Fruit fly (Drosophila melanogaster): ENCODE data around the gene CG3939.

Gene CG3939

dm6 chrX:3136338-3137086 lies 38.3 kb upstream of the CG3939 start (continued):
- TF ChIP-seq tap (tag; optimal IDR thresholded peaks at IDR 0.05) (no peak), CG30403 (GFP tag; optimal IDR thresholded peaks at IDR 0.05) (no peak), cg (GFP tag; optimal IDR thresholded peaks at IDR 0.05) (no peak), ERR (GFP tag; optimal IDR thresholded peaks at IDR 0.05) (no peak), Jarid2 (GFP tag; optimal IDR thresholded peaks at IDR 0.05) (peak; percentile 16), CG1602 (GFP tag; optimal IDR thresholded peaks at IDR 0.05) (no peak), lilli (GFP tag; optimal IDR thresholded peaks at IDR 0.05) (no peak), HLH3B (GFP tag; IDR thresholded peaks at IDR 0.05) (peak; percentile 16; the same call in 1 of the 2 replicates), CG15011 (GFP tag; optimal IDR thresholded peaks at IDR 0.05) (no peak), CG11456 (GFP tag; IDR thresholded peaks at IDR 0.05) (no peak), bsh (GFP tag; optimal IDR thresholded peaks at IDR 0.05) (peak in 1 of 2 experiments; percentile 20), CG31224 (GFP tag; IDR thresholded peaks at IDR 0.05) (no peak), Abd-B (GFP tag; optimal IDR thresholded peaks at IDR 0.05) (no peak), CG9609 (GFP tag; optimal IDR thresholded peaks at IDR 0.05) (peak; percentile 12), Doc2 (GFP tag; IDR thresholded peaks at IDR 0.05) (no peak), phol (tag; optimal IDR thresholded peaks at IDR 0.05) (no peak), Adf1 (GFP tag; IDR thresholded peaks at IDR 0.05) (peak; percentile 11; the same call in 1 of the 2 replicates), CG18764 (GFP tag; optimal IDR thresholded peaks at IDR 0.05) (no peak), CG12769 (tag; optimal IDR thresholded peaks at IDR 0.05) (no peak), p53 (GFP tag; optimal IDR thresholded peaks at IDR 0.05) (no peak), gro (GFP tag; optimal IDR thresholded peaks at IDR 0.05) (no peak), wor (GFP tag; IDR thresholded peaks at IDR 0.05) (no peak), bcd (GFP tag; optimal IDR thresholded peaks at IDR 0.05) (no peak), pan (optimal IDR thresholded peaks at IDR 0.05) (no peak), pan (GFP tag; optimal IDR thresholded peaks at IDR 0.05 in 1 of 2, IDR thresholded peaks at IDR 0.05 in 1 of 2) (no peak), CG4328 (GFP tag; optimal IDR thresholded peaks at IDR 0.05) (no peak), fd3F (GFP tag; optimal IDR thresholded peaks at IDR 0.05) (no peak), CG9817 (tag; optimal IDR thresholded peaks at IDR 0.05) (no peak), CG14014 (GFP tag; IDR thresholded peaks at IDR 0.05) (no peak), CG12659 (GFP tag; optimal IDR thresholded peaks at IDR 0.05) (no peak), Opbp (GFP tag; IDR thresholded peaks at IDR 0.05; ENCODE audit: partially characterized antibody) (no peak), h (optimal IDR thresholded peaks at IDR 0.05) (no peak), CG11504 (tag; optimal IDR thresholded peaks at IDR 0.05) (no peak), org-1 (GFP tag; optimal IDR thresholded peaks at IDR 0.05) (peak; percentile 25), CG17912 (GFP tag; optimal IDR thresholded peaks at IDR 0.05) (no peak), CG6654 (GFP tag; optimal IDR thresholded peaks at IDR 0.05) (no peak), CG1792 (GFP tag; optimal IDR thresholded peaks at IDR 0.05) (no peak), CG17829 (tag; optimal IDR thresholded peaks at IDR 0.05) (no peak), CG3726 (GFP tag; IDR thresholded peaks at IDR 0.05) (no peak), Hsf (GFP tag; optimal IDR thresholded peaks at IDR 0.05) (no peak), CG7556 (GFP tag; optimal IDR thresholded peaks at IDR 0.05) (no peak), tio (GFP tag; optimal IDR thresholded peaks at IDR 0.05) (no peak), CG7372 (GFP tag; IDR thresholded peaks at IDR 0.05) (no peak), MESR4 (GFP tag; optimal IDR thresholded peaks at IDR 0.05) (no peak), Sin3A (optimal IDR thresholded peaks at IDR 0.05) (no peak), H2.0 (GFP tag; IDR thresholded peaks at IDR 0.05) (no peak), CG10267 (tag; optimal IDR thresholded peaks at IDR 0.05) (no peak), crc (GFP tag; optimal IDR thresholded peaks at IDR 0.05) (no peak), scrt (GFP tag; optimal IDR thresholded peaks at IDR 0.05) (no peak), Dll (GFP tag; IDR thresholded peaks at IDR 0.05; ENCODE audit: partially characterized antibody) (no peak), Hmx (GFP tag; optimal IDR thresholded peaks at IDR 0.05) (no peak)
